Worm (Caenorhabditis elegans): Measurements from ENCODE around the gene C14E2.3.

DNA sequence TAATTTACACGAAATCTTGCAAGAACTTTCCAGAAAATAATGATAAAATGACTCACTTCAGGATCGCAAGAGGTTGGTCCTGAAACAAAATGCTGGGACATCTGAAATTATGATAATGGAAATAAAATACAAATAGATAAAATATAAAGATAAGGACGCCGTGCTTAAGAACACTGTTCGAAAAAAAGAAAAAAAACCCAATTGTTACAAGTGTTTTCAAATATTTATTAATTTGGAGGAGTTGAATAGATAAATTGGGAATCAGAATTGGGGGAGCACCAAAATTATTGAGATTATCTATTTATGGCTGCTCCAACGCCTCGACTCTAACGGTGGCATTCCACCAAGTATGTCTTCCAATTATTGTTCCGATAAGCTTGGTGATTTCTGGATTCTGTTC lies 37.2 kb upstream of the C14E2.3 start, which contains the start of gene ceh-41:
- TF ChIP-seq ref-1 (GFP tag; conservative IDR thresholded peaks at IDR 0.05): no peak
- no peak for TF ChIP-seq klf-2 (GFP tag; conservative IDR thresholded peaks at IDR 0.05)
- no peak for TF ChIP-seq T22C8.4 (GFP tag; IDR thresholded peaks at IDR 0.05)
- no peak for TF ChIP-seq ztf-29 (GFP tag; IDR thresholded peaks at IDR 0.05)
- no peak for TF ChIP-seq flt-1 (GFP tag; IDR thresholded peaks at IDR 0.05)
- TF ChIP-seq cog-1 (tag; optimal IDR thresholded peaks at IDR 0.05): no peak
- TF ChIP-seq med-1 (GFP tag; optimal IDR thresholded peaks at IDR 0.05; ENCODE audit: insufficient read depth): no peak
